Fruit fly (Drosophila melanogaster): ENCODE measurements around the gene CG9018.
A peak's percentile ranks its signal among the peaks of the same experiment; 100 is the strongest.

Gene CG9018

DNA sequence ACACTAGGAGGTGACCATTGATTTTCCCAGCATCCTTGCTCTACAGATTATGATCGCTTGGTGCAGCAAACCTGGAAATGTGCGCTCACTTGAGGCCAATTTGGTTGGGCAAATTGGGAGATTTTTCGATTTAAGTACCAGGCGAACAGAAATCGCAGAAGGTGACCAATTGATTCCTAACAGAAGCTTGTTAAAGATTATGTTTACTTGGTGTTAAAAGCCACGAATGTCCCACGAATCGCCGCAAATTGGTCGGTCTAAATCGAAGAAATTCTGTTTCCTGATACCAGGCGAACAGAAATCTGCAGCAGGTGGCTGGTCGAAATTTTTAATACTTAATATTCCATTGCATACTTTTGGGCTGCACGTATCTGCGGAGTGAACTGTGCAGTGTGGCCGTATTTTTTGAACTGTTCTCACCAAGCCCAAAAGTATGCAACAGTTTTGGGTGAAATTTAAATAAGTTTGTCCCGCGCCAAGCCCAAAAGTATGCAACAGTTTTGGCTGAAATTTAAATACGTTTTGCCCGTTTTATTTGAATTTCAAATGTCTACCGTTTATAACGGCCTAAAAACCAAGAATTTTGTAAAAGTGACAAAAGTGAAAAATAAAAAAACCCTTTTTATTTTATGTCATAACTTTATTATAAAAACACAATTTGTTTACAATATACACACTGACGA, 7.1 kb upstream of the CG9018 start, which contains the start of gene CG32301:
TSS of gene CG32301 (plus strand) at position 633 of the 683 bp plus-strand sequence.
- TF ChIP-seq N (GFP tag; optimal IDR thresholded peaks at IDR 0.05) (peak; percentile 15), CrebA (GFP tag; optimal IDR thresholded peaks at IDR 0.05; ENCODE audit: borderline replicate concordance) (no peak), Hr83 (GFP tag; optimal IDR thresholded peaks at IDR 0.05; ENCODE audit: poor library complexity, severe bottlenecking) (no peak), Vsx2 (GFP tag; optimal IDR thresholded peaks at IDR 0.05; ENCODE audit: partially characterized antibody) (peak; percentile 46), Myc (optimal IDR thresholded peaks at IDR 0.05) (peak; percentile 96)

DNA sequence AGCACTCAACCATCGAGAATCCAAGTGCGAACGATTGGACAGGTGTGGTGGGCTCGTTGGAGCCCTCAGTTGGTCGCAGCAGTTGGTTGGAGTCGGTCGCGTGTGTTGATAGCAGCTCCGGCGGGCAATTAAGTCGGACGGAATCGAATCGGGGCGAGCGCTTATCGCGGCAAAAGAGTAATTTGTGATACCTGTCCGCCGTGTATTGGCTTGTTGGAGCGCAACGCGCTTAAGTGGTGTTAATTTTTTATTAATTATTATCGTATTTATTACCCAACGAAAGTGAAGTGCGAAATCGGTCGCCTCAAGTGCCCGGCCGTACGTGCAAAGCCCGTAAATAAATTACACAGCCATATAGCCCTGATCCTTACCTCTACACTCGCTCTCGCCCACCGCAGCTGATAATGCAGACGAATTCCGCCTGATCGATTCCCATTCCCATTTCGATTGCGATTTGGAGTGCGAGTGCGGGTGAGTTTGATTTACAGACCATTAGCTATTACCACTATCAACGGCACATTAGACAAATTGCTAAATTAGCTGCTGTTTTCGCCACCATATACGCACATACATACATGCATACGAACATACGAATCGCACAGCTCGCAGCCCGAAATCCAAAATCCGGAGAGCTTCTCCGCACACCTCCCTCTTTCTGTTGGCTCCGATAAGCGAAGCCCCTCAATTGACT, 812 bp upstream of the CG9018 start, which contains the start of gene ACXD:
TSS of gene ACXD (plus strand) at position 66 of the 691 bp plus-strand sequence.
- no peak for TF ChIP-seq brk (GFP tag; optimal IDR thresholded peaks at IDR 0.05)
- no peak for TF ChIP-seq Sp1 (GFP tag; optimal IDR thresholded peaks at IDR 0.05)
- no peak for TF ChIP-seq jim (GFP tag; optimal IDR thresholded peaks at IDR 0.05)
- no peak for TF ChIP-seq HLH106 (tag; optimal IDR thresholded peaks at IDR 0.05)
- TF ChIP-seq woc (GFP tag; optimal IDR thresholded peaks at IDR 0.05): no peak
- TF ChIP-seq foxo (GFP tag; optimal IDR thresholded peaks at IDR 0.05): no peak
- peak; percentile 27 for TF ChIP-seq Hr83 (GFP tag; optimal IDR thresholded peaks at IDR 0.05; ENCODE audit: poor library complexity, severe bottlenecking)
- TF ChIP-seq dmrt93B (GFP tag; optimal IDR thresholded peaks at IDR 0.05): no peak
- TF ChIP-seq CrebA (GFP tag; optimal IDR thresholded peaks at IDR 0.05; ENCODE audit: borderline replicate concordance): no peak
- no peak for TF ChIP-seq lola (GFP tag; optimal IDR thresholded peaks at IDR 0.05)
- TF ChIP-seq tai (GFP tag; optimal IDR thresholded peaks at IDR 0.05): no peak
- TF ChIP-seq h (GFP tag; optimal IDR thresholded peaks at IDR 0.05): peak; percentile 58
- TF ChIP-seq fru (GFP tag; optimal IDR thresholded peaks at IDR 0.05): no peak
- no peak for TF ChIP-seq dl (GFP tag; optimal IDR thresholded peaks at IDR 0.05; ENCODE audit: insufficient read depth in 1 of 2, partially characterized antibody in 2 of 2)
- no peak for TF ChIP-seq CG32264 (GFP tag; optimal IDR thresholded peaks at IDR 0.05)
- TF ChIP-seq usp (GFP tag; optimal IDR thresholded peaks at IDR 0.05): no peak
- TF ChIP-seq GATAd (GFP tag; optimal IDR thresholded peaks at IDR 0.05): no peak
- TF ChIP-seq OdsH (GFP tag; optimal IDR thresholded peaks at IDR 0.05): no peak
- no peak for TF ChIP-seq Hnf4 (GFP tag; optimal IDR thresholded peaks at IDR 0.05)
- no peak for TF ChIP-seq Myc (optimal IDR thresholded peaks at IDR 0.05)
- no peak for TF ChIP-seq N (GFP tag; optimal IDR thresholded peaks at IDR 0.05)
- no peak for TF ChIP-seq br (GFP tag; optimal IDR thresholded peaks at IDR 0.05)
- TF ChIP-seq Mio (GFP tag; optimal IDR thresholded peaks at IDR 0.05): no peak
- no peak for TF ChIP-seq psq (GFP tag; optimal IDR thresholded peaks at IDR 0.05)
- no peak for TF ChIP-seq CG9705 (GFP tag; optimal IDR thresholded peaks at IDR 0.05)
- TF ChIP-seq Dfd (GFP tag; optimal IDR thresholded peaks at IDR 0.05): no peak
- TF ChIP-seq ey (GFP tag; optimal IDR thresholded peaks at IDR 0.05): no peak
- TF ChIP-seq Dif (GFP tag; optimal IDR thresholded peaks at IDR 0.05; ENCODE audit: partially characterized antibody): peak; percentile 26
- TF ChIP-seq sv (GFP tag; optimal IDR thresholded peaks at IDR 0.05): no peak
- peak; percentile 35 for TF ChIP-seq Vsx2 (GFP tag; optimal IDR thresholded peaks at IDR 0.05; ENCODE audit: partially characterized antibody)
- no peak for TF ChIP-seq Rel (GFP tag; optimal IDR thresholded peaks at IDR 0.05)
- peak; percentile 85 for TF ChIP-seq Rel (tag; optimal IDR thresholded peaks at IDR 0.05)
- TF ChIP-seq sage (GFP tag; optimal IDR thresholded peaks at IDR 0.05): no peak
- TF ChIP-seq Hr78 (GFP tag; optimal IDR thresholded peaks at IDR 0.05): no peak
- no peak for TF ChIP-seq Abd-B (GFP tag; optimal IDR thresholded peaks at IDR 0.05)

DNA sequence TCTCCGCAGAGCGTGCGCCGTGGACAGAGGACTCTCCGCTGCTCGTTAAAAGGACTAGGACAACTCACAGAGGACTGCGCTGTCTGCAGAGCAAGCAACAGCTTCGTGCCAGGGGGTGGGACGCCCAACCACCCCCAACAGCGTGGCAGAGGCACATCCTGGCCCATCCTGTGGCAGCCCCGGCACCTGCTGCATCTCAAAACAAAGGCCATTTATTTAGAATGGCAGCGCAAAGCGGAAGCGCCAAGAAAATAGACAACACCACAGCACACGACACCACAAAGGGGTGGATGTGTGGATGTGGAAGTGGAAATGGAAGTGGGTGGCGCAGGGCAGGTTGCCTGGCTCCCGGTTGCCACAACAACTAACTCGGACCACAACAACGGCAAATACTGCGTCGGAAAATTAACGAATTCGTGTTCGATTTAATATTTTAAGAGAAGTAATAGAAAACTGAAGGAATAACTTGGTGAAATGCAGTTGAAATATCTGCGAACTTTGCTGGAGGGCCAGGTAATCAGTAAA, 7.6 kb downstream of the CG9018 start, which contains the start of gene Oseg2:
TSS of gene Oseg2 (plus strand) at position 475 of the 525 bp plus-strand sequence.
- TF ChIP-seq CG9705 (GFP tag; optimal IDR thresholded peaks at IDR 0.05) (no peak), dl (GFP tag; optimal IDR thresholded peaks at IDR 0.05; ENCODE audit: insufficient read depth in 1 of 2, partially characterized antibody in 2 of 2) (peak in 1 of 2 experiments; percentile 29), Dif (GFP tag; optimal IDR thresholded peaks at IDR 0.05; ENCODE audit: partially characterized antibody) (peak; percentile 25)

Data from whole organism, wandering third instar larva.